Worm (Caenorhabditis elegans) whole organism, L4 larva: ENCODE results near the gene F11A10.5.

Source experiments
- F26F4.8 ChIP-seq: fragments of 200-800 bp; sonication (Bioruptor generic); conservative IDR thresholded peaks from 2 replicates; pipeline ENCODE4 v1.3.6; 2022; ENCODE audit warnings: missing genetic modification characterization, missing compliant biosample characterization
- F37D6.2 ChIP-seq: sonication (generic microtip); optimal IDR thresholded peaks from 2 replicates; lab custom pipeline; 2016; ENCODE audit warnings: mild to moderate bottlenecking, missing genetic modification characterization, missing compliant biosample characterization
- F49E8.2 ChIP-seq: sonication (generic microtip); optimal IDR thresholded peaks from 2 replicates; lab custom pipeline; 2016; ENCODE audit warnings: missing compliant biosample characterization, mild to moderate bottlenecking, missing genetic modification characterization, borderline replicate concordance
- ama-1 ChIP-seq: fragments of 150-350 bp; optimal IDR thresholded peaks from 2 replicates; lab custom pipeline; 2014; ENCODE audit warnings: inconsistent platforms, mixed read lengths
- attf-4 ChIP-seq: sonication (generic microtip); optimal IDR thresholded peaks from 3 replicates; lab custom pipeline; 2017; ENCODE audit warnings: missing biosample characterization, missing genetic modification characterization
- egl-27 ChIP-seq: sonication (generic microtip); optimal IDR thresholded peaks from 3 replicates; lab custom pipeline; 2017; ENCODE audit warnings: missing biosample characterization, missing genetic modification reagents, missing genetic modification characterization
- fkh-10 ChIP-seq: fragments of 150-350 bp; optimal IDR thresholded peaks from 2 replicates; lab custom pipeline; 2014; ENCODE audit warnings: missing biosample characterization, missing genetic modification reagents, missing genetic modification characterization
- mxl-2 ChIP-seq: fragments of 200-800 bp; sonication (Bioruptor generic); conservative IDR thresholded peaks from 2 replicates; pipeline ENCODE4 v1.3.6; 2022; ENCODE audit warnings: missing genetic modification reagents, missing genetic modification characterization, missing compliant biosample characterization
- nhr-76 ChIP-seq: fragments of 150-350 bp; optimal IDR thresholded peaks from 2 replicates; lab custom pipeline; 2014; ENCODE audit warnings: missing biosample characterization, missing genetic modification characterization
- saeg-2 ChIP-seq: fragments of 200-800 bp; sonication (Bioruptor generic); IDR thresholded peaks from 2 replicates; pipeline ENCODE4 v1.3.6; 2022; ENCODE audit warnings: missing genetic modification reagents, missing genetic modification characterization, missing compliant biosample characterization
- skn-1 ChIP-seq: fragments of 150-350 bp; optimal IDR thresholded peaks from 2 replicates; lab custom pipeline; 2014; ENCODE audit warnings: missing biosample characterization, missing genetic modification characterization
- snpc-4 ChIP-seq: fragments of 150-350 bp; optimal IDR thresholded peaks from 2 replicates; lab custom pipeline; 2014; ENCODE audit warnings: missing biosample characterization, missing genetic modification characterization
- unc-62 ChIP-seq, 3 experiments: fragments of 150-350 bp in 1 of 3; sonication (generic microtip); optimal IDR thresholded peaks in 2 of 3; peaks in 1 of 3; 1 replicate in 1 of 3; 2 replicates in 2 of 3; lab custom pipeline; 2014 to 2017; ENCODE audit warnings: missing biosample characterization in 3 of 3, missing genetic modification characterization in 3 of 3, missing genetic modification reagents in 3 of 3, missing genotype in 1 of 3
- zag-1 ChIP-seq: fragments of 150-350 bp; optimal IDR thresholded peaks from 2 replicates; lab custom pipeline; 2014; ENCODE audit warnings: missing biosample characterization, missing genetic modification characterization

- TF ChIP-seq F26F4.8 (GFP tag; lab: Robert Waterston, UW) = no peak
- TF ChIP-seq unc-62 (GFP tag; optimal IDR thresholded peaks at IDR 0.05 in 1 of 2; lab: Kevin White, UChicago) = no peak
- TF ChIP-seq unc-62 (tag; optimal IDR thresholded peaks at IDR 0.05; lab: Kevin White, UChicago) = no peak
- TF ChIP-seq mxl-2 (GFP tag; lab: Robert Waterston, UW) = no peak
- TF ChIP-seq skn-1 (tag; lab: Kevin White, UChicago) = no peak
- no peak for TF ChIP-seq snpc-4 (tag; lab: Kevin White, UChicago)
- no peak for TF ChIP-seq egl-27 (tag; lab: Kevin White, UChicago)
- no peak for TF ChIP-seq saeg-2
- no peak for TF ChIP-seq F49E8.2 (tag; lab: Kevin White, UChicago)
- TF ChIP-seq nhr-76 (tag; lab: Kevin White, UChicago) = no peak
- TF ChIP-seq zag-1 = no peak
- no peak for TF ChIP-seq attf-4 (tag; lab: Kevin White, UChicago)
- TF ChIP-seq ama-1 = no peak
- no peak for TF ChIP-seq fkh-10 (GFP tag; lab: Kevin White, UChicago)
- TF ChIP-seq F37D6.2 (tag; lab: Kevin White, UChicago) = no peak
Measured at ce11 chrIV:12133776-12134175, 39.9 kb downstream of the F11A10.5 start.
